Worm (Caenorhabditis elegans): ENCODE results near the gene M153.5.

The M153.5 gene

DNA sequence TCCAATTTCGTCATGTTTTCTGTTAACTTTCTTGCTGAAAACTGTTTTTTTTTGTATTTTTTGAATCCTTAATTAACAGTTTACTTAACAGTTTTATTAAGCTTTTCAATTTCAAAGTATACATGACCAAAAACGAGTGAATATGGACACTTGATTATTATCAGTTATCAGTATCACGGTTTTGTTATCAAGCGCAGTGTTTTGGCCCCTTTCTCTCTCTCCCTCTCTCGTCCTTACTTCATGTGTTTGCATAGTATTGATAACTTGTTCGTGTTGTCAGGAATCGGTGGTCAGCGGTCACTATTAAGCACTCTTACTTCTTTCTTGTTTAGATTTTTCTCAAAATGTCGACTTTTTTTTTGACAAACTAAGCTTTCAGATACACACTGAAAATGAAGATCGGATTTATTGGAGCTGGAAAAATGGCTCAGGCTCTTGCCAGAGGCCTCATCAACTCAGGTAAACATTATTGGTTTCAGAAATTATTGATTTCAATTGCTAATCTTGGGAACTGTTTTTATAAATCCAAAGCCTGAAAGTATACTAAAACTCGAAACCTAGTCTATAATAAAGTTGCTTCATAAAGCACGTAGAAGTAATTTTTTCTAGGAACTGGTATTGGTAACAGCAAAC is 2.8 kb downstream of the M153.5 start, which contains the start of gene pycr-1:
TSS of gene pycr-1 (plus strand) at position 380 of the 633 bp plus-strand sequence.
- TF ChIP-seq unc-62 (GFP tag; optimal IDR thresholded peaks at IDR 0.05) = no peak

DNA sequence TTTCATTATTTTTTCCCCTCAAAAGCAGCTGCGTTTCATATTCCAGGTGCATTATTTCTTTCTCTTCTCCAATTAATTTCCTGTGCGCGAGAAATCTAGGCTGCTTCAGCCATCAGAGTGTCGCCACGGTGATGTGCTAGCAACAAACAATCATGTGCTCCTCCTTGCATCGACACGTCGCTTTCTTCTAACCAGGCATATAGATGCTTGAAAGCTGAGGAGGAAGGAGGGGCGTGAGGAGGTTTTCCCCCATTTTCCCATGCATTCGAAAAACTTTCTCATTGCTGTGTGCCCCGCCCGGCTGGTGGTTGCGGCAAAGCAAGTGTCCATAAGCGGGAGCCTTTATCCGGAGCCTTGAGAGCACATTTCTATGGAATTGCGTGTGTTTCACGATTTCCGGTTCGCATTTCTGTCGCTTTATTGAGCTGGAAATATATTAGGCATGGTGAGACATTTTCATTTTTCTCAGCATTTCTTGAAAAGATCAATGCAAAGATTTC is 5.9 kb downstream of the M153.5 start, which contains the start of gene znf-474:
TSS of gene znf-474 (plus strand) at position 287 of the 500 bp plus-strand sequence.
- TF ChIP-seq unc-62 (GFP tag; optimal IDR thresholded peaks at IDR 0.05) = no peak

- no peak for TF ChIP-seq unc-62 (GFP tag; optimal IDR thresholded peaks at IDR 0.05)
Measured at ce11 chrX:12154055-12154898, 10.5 kb downstream of the M153.5 start, which contains the start of gene mfsd-11. Gene mfsd-11 (minus strand): TSS chrX:12154105.

DNA sequence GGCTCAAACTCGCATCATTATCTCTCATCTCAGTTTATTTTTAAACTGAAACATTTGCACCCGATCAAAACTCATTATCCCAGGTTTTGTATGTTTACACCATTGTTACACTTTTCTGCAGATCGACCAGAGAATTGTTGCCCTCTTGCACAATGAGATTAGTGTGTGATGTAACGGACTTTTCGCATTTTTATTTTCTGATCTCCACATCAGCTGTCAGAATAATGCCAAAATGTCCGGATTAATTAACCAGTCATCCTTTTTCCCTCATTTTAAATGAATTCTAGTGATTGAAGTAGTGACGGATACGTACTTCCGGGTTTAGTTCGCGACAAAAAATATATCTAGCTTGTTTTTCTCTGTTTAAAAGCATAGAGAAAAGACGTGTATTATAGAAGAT is 14.8 kb downstream of the M153.5 start:
- TF ChIP-seq unc-62 (GFP tag; optimal IDR thresholded peaks at IDR 0.05) = no peak

DNA sequence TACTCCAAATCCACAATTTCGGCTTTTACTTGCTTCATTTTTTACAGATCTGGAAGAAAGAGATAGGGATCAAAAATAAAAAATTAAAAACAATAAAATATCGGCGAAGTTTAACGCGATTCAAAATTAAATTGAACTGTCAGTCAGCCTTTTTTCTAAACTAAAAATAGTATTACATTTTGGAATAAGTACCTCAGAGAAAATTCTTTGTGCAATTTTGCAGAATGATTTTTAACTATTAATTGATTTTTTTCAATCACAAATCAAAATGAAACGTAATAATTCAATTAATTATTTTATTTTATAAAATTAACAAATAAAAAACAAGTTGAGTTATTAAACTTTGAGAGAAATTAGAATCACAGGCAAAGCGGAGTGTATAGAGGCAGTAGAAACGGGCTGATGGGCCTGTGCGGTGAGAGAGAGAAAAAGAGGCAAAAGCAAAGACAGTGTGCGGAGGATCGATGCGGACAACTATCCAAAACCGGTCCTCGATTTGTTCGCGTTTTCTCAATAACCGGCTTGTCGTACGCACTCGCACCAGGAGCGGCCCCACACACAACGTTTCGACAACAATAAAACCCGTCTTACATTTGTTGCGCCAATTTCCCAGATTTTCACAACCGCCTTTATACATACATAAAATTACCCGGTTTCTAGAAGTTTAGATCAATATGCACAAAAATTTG is 16.4 kb downstream of the M153.5 start, which contains the start of gene F57G12.2:
TSS of gene F57G12.2 (minus strand) at position 51 of the 689 bp plus-strand sequence.
- TF ChIP-seq unc-62 (GFP tag; optimal IDR thresholded peaks at IDR 0.05) = no peak

- no peak for TF ChIP-seq unc-62 (GFP tag; optimal IDR thresholded peaks at IDR 0.05)
Measured at ce11 chrX:12162659-12163058, 18.9 kb downstream of the M153.5 start.

DNA sequence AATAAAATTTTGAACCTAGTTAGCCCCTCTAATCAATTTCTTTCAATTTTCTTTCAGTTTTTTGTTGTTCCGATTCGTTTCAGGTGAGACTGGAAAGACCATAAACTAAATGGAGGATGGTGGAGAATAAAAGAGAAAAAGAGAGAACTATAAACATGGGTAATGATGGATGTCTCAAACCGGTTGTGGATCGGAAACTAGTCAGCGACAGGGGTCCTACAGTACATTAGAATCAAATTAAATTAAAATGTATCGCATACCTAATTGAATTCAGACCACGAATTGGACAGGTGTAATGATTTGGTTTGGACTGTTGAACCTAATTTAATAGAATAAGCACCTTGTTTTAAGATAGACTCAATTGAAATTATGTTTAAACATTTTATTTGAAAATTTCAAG is 20.3 kb downstream of the M153.5 start:
- TF ChIP-seq unc-62 (GFP tag; optimal IDR thresholded peaks at IDR 0.05) = no peak

- no peak for TF ChIP-seq unc-62 (GFP tag; optimal IDR thresholded peaks at IDR 0.05)
Measured at ce11 chrX:12164943-12165342, 21.1 kb downstream of the M153.5 start.

- no peak for TF ChIP-seq unc-62 (GFP tag; optimal IDR thresholded peaks at IDR 0.05)
Measured at ce11 chrX:12167632-12168377, 24.0 kb downstream of the M153.5 start.

- no peak for TF ChIP-seq unc-62 (GFP tag; optimal IDR thresholded peaks at IDR 0.05)
Measured at ce11 chrX:12168765-12169164, 25.0 kb downstream of the M153.5 start.

DNA sequence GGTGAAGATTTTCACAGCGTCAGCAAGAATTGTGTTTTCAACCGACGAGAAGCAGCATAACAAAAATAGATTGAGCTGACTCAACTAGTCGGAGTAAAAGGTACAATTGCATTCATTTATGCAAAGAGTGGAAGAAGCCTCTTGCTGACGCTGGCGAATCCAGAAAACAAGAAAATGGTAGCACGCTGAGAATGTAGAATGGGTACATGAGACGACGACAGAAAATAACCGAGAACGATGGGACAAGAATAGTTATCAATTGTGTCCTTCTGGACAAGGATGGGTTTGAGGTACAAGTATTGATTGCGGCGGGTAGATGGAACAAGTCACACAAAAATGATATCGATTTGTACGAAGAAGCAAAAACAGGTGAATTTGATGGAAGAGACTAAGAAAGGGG is 25.6 kb downstream of the M153.5 start:
- TF ChIP-seq unc-62 (GFP tag; optimal IDR thresholded peaks at IDR 0.05) = no peak

ce11 chrX:12171631-12172348 is 28.0 kb downstream of the M153.5 start, which contains the start of gene F57G12.1:
Gene F57G12.1 (minus strand): TSS chrX:12171681.
- no peak for TF ChIP-seq unc-62 (GFP tag; optimal IDR thresholded peaks at IDR 0.05)

- no peak for TF ChIP-seq unc-62 (GFP tag; optimal IDR thresholded peaks at IDR 0.05)
Measured at ce11 chrX:12172482-12173134, 28.8 kb downstream of the M153.5 start.

- TF ChIP-seq unc-62 (GFP tag; optimal IDR thresholded peaks at IDR 0.05) = no peak
Measured at ce11 chrX:12173989-12174388, 30.2 kb downstream of the M153.5 start.

Data from whole organism, dauer.